Worm (Caenorhabditis elegans): ENCODE results near the gene T02C5.1.

- TF ChIP-seq nhr-28 (tag; optimal IDR thresholded peaks at IDR 0.05) (no peak), hlh-11 (tag; optimal IDR thresholded peaks at IDR 0.05) (no peak)
These were observed 36.7 kb downstream of the T02C5.1 start for ce11 chrX:2731416-2731815.

Measured in whole organism, L4 larva.